Worm (Caenorhabditis elegans): ENCODE measurements around the gene F13B6.1.

The F13B6.1 gene

DNA sequence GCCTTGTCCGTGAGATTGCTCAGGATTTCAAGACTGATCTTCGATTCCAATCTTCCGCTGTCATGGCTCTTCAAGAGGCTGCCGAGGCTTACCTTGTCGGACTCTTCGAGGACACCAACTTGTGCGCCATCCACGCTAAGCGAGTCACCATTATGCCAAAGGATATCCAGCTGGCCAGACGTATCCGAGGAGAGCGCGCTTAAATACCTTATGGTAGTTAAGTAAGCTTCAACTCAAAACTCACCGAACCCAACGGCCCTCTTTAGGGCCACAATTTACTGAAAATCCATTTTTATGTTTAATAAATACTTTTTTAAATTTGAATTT, 32.1 kb downstream of the F13B6.1 start:
- no peak for TF ChIP-seq unc-130 (GFP tag; optimal IDR thresholded peaks at IDR 0.05)
- TF ChIP-seq lsl-1 (GFP tag; optimal IDR thresholded peaks at IDR 0.05): peak; percentile 24
- peak; percentile 27 for TF ChIP-seq athp-1 (tag; optimal IDR thresholded peaks at IDR 0.05)
- peak; percentile 85 for TF ChIP-seq Y53G8AR.9 (GFP tag; conservative IDR thresholded peaks at IDR 0.05)
- peak; percentile 34 for TF ChIP-seq tbp1 (GFP tag; optimal IDR thresholded peaks at IDR 0.05)
- TF ChIP-seq rec-8 (tag; optimal IDR thresholded peaks at IDR 0.05): peak in 1 of 2 experiments; percentile 32
- TF ChIP-seq hrde-1 (tag; optimal IDR thresholded peaks at IDR 0.05; ENCODE audit: borderline replicate concordance): peak; percentile 91
- TF ChIP-seq ztf-25 (GFP tag; IDR thresholded peaks at IDR 0.05): no peak
- 0 out of 2 replicates have a peak, but pooled peaks have one; percentile 2 for TF ChIP-seq F37B4.10 (GFP tag; IDR thresholded peaks at IDR 0.05)
- no peak for TF ChIP-seq ccch-3 (GFP tag; optimal IDR thresholded peaks at IDR 0.05)
- no peak for TF ChIP-seq attf-3 (GFP tag; conservative IDR thresholded peaks at IDR 0.05)
- peak; percentile 13; the same call in 1 of the 2 replicates for TF ChIP-seq F39B2.1 (GFP tag; IDR thresholded peaks at IDR 0.05)
- no peak for TF ChIP-seq unc-62 (GFP tag; optimal IDR thresholded peaks at IDR 0.05)
- no peak for TF ChIP-seq ztf-22 (GFP tag; optimal IDR thresholded peaks at IDR 0.05)
- TF ChIP-seq F22D6.2 (tag; optimal IDR thresholded peaks at IDR 0.05): no peak
- peak; percentile 75; the same call in 1 of the 2 replicates for TF ChIP-seq cebp-2 (GFP tag; IDR thresholded peaks at IDR 0.05)
- TF ChIP-seq die-1 (tag; optimal IDR thresholded peaks at IDR 0.05): peak; percentile 53
- no peak for TF ChIP-seq pbrm-1 (GFP tag; IDR thresholded peaks at IDR 0.05)
- TF ChIP-seq tlf-1 (GFP tag; optimal IDR thresholded peaks at IDR 0.05): peak; percentile 51
- TF ChIP-seq attf-6 (GFP tag; IDR thresholded peaks at IDR 0.05): peak; percentile 63
- peak; percentile 84 for TF ChIP-seq B0336.3 (GFP tag; IDR thresholded peaks at IDR 0.05)
- peak; percentile 3 for TF ChIP-seq xnd-1 (tag; optimal IDR thresholded peaks at IDR 0.05)
- TF ChIP-seq ekl-4 (GFP tag; IDR thresholded peaks at IDR 0.05): peak; percentile 57; the same call in 1 of the 2 replicates
- peak; percentile 63 for TF ChIP-seq madf-6 (GFP tag; IDR thresholded peaks at IDR 0.05)
- no peak for TF ChIP-seq B0261.1 (tag; optimal IDR thresholded peaks at IDR 0.05)
- no peak for TF ChIP-seq snpc-4 (GFP tag; optimal IDR thresholded peaks at IDR 0.05)
- peak in 1 of 4 experiments; percentile 75 for TF ChIP-seq snpc-4 (tag; optimal IDR thresholded peaks at IDR 0.05)
- peak; percentile 35 for TF ChIP-seq lin-54 (GFP tag; optimal IDR thresholded peaks at IDR 0.05)
- TF ChIP-seq lin-26 (GFP tag; IDR thresholded peaks at IDR 0.05): peak; percentile 84
- TF ChIP-seq hsf-1 (GFP tag; IDR thresholded peaks at IDR 0.05): 0 out of 2 replicates have a peak, but pooled peaks have one; percentile 50
- no peak for TF ChIP-seq T07F8.4 (tag; optimal IDR thresholded peaks at IDR 0.05)
- TF ChIP-seq snpc-1.1 (tag; optimal IDR thresholded peaks at IDR 0.05; ENCODE audit: insufficient read depth): no peak
- peak; percentile 51 for TF ChIP-seq C17E4.6 (GFP tag; IDR thresholded peaks at IDR 0.05)

DNA sequence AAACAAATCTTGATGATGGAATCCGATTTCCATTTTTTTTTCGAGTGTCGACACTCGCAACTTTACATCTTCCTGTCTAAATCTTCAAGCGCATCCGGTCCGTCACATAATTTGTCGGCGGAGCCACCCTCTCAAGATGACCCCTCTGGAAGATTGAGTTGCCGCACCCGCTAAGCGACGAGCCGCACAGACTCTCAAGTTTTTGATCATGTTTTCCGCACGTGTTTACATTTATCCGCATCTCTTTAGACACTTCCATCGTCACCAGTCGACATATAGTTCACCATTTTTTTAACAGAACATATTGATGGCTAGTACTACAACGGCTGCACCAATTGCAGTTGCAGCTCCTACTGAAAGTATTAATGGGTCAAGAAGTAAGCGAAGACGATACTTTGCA, 35.1 kb downstream of the F13B6.1 start, which contains the start of gene F55G1.1:
Gene F55G1.1 (plus strand): TSS at position 301 of the 400 bp plus-strand sequence.
- TF ChIP-seq hrde-1 (tag; optimal IDR thresholded peaks at IDR 0.05; ENCODE audit: borderline replicate concordance): no peak
- TF ChIP-seq attf-5 (GFP tag; optimal IDR thresholded peaks at IDR 0.05): no peak
- no peak for TF ChIP-seq madf-6 (GFP tag; IDR thresholded peaks at IDR 0.05)
- TF ChIP-seq cebp-1 (GFP tag; IDR thresholded peaks at IDR 0.05): no peak
- no peak for TF ChIP-seq cebp-1 (tag; optimal IDR thresholded peaks at IDR 0.05)
- no peak for TF ChIP-seq zim-3 (tag; optimal IDR thresholded peaks at IDR 0.05)

DNA sequence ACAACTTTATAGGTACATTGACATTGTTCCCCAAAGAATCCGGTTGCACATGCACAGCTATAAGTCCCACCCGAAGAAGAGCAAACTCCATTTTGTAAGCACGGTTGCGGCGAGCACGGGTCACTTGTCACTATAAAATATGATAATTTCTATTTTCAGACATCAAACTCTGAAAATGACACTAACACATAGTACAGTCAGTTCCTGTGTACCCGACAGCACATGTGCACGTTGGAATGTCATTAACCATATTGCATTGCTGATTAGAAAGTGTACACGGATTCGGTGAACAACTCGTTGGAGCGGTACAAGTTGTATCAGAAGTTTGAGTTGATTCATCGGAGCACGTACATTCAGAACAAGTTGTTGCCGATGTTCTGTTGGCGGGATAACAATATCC, 40.9 kb downstream of the F13B6.1 start:
- peak; percentile 86 for TF ChIP-seq nhr-80 (tag; optimal IDR thresholded peaks at IDR 0.05)
- TF ChIP-seq ccch-3 (GFP tag; optimal IDR thresholded peaks at IDR 0.05): no peak

Measured in whole organism, young adult.